Fruit fly (Drosophila melanogaster) whole organism, embryonic: ENCODE data around the gene aqz.

ENCODE experiments used
- CG8359 ChIP-seq: fragments of 200-800 bp; sonication (Bioruptor generic); optimal IDR thresholded peaks from 2 replicates; lab custom pipeline; 2017; ENCODE audit warnings: missing biosample characterization, mild to moderate bottlenecking, missing genetic modification characterization, borderline replicate concordance
- bigmax ChIP-seq: fragments of 200-800 bp; sonication (Bioruptor generic); optimal IDR thresholded peaks from 2 replicates; lab custom pipeline; 2018; ENCODE audit warnings: missing biosample characterization, mild to moderate bottlenecking, missing genetic modification characterization
- lab ChIP-seq: fragments of 200-800 bp; sonication (Bioruptor generic); optimal IDR thresholded peaks from 3 replicates; lab custom pipeline; 2017; ENCODE audit warnings: missing biosample characterization, missing genetic modification characterization, mild to moderate bottlenecking, moderate library complexity, missing genetic modification reagents
- mld ChIP-seq: fragments of 200-800 bp; sonication (Bioruptor generic); IDR thresholded peaks from 3 replicates; pipeline ENCODE4 v1.3.6; 2022; ENCODE audit warnings: missing biosample characterization, missing genetic modification characterization; ENCODE audit not compliant: partially characterized antibody
- tap ChIP-seq: fragments of 200-800 bp; optimal IDR thresholded peaks from 3 replicates; lab custom pipeline; 2019; ENCODE audit warnings: missing biosample characterization, mild to moderate bottlenecking, missing genetic modification characterization, moderate library complexity

DNA sequence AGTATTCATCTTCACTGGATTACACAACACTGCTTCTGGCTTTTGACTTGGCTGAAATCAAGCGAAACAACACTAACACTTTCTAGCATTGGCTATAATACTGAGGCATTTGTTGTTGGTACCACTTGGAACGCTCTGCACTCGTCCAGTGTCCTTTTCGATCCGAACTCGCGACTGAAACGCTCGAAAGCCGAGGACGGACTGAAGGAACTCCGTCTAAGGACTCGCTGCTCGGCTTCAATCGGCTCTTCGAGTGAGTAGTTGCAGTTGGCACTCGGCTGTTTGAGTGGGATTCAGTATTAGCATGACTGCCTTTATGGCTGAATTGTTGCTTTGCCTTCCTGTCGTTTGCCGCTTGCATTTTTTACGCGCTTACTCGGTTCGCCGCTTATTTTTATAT, 52.5 kb downstream of the aqz start, which contains the start of the genes CG34135 and CG11768:
- TF ChIP-seq lab (GFP tag; lab: Kevin White, UChicago) (no peak), tap (tag; lab: Kevin White, UChicago) (no peak), CG8359 (no peak), bigmax (no peak), mld (GFP tag; lab: Robert Waterston, UW) (no peak)
